Fruit fly (Drosophila melanogaster) whole organism, wandering third instar larva: Measurements from ENCODE around the gene Vps8.

ENCODE experiments used
- Abd-B ChIP-seq: fragments of >200 bp; optimal IDR thresholded peaks from 2 replicates; lab custom pipeline; 2017; ENCODE audit warnings: missing biosample characterization, missing genetic modification characterization
- CG32264 ChIP-seq: fragments of 200-800 bp; sonication (Bioruptor generic); optimal IDR thresholded peaks from 2 replicates; lab custom pipeline; 2016; ENCODE audit warnings: missing biosample characterization, missing genetic modification characterization
- CG9705 ChIP-seq: fragments of 200-800 bp; sonication (Bioruptor generic); optimal IDR thresholded peaks from 2 replicates; lab custom pipeline; 2018; ENCODE audit warnings: missing biosample characterization, mild to moderate bottlenecking, missing genetic modification characterization
- CrebA ChIP-seq: fragments of 200-800 bp; sonication (Bioruptor generic); optimal IDR thresholded peaks from 2 replicates; lab custom pipeline; 2016; ENCODE audit warnings: missing biosample characterization, mild to moderate bottlenecking, missing genetic modification characterization, borderline replicate concordance
- Dfd ChIP-seq: fragments of >200 bp; optimal IDR thresholded peaks from 2 replicates; lab custom pipeline; 2017; ENCODE audit warnings: missing biosample characterization, missing genetic modification characterization
- Dif ChIP-seq: fragments of 200-275, 200-300 bp; sonication (Bioruptor generic); optimal IDR thresholded peaks from 2 replicates; lab custom pipeline; 2018; ENCODE audit warnings: missing biosample characterization, missing genetic modification characterization; ENCODE audit not compliant: partially characterized antibody
- GATAd ChIP-seq: sonication (Bioruptor generic); optimal IDR thresholded peaks from 2 replicates; lab custom pipeline; 2016; ENCODE audit warnings: missing biosample characterization, missing genetic modification characterization
- HLH106 ChIP-seq: fragments of 200-800 bp; optimal IDR thresholded peaks from 3 replicates; lab custom pipeline; 2019; ENCODE audit warnings: missing biosample characterization, mild to moderate bottlenecking, missing genetic modification characterization, moderate library complexity
- Hnf4 ChIP-seq: fragments of 200-800 bp; sonication (Bioruptor generic); optimal IDR thresholded peaks from 2 replicates; lab custom pipeline; 2016; ENCODE audit warnings: missing biosample characterization, mild to moderate bottlenecking, missing genetic modification characterization
- Hr78 ChIP-seq: fragments of >200 bp; optimal IDR thresholded peaks from 2 replicates; lab custom pipeline; 2017; ENCODE audit warnings: missing biosample characterization, missing genetic modification characterization
- Hr83 ChIP-seq: fragments of 200-300 bp; sonication (Bioruptor generic); optimal IDR thresholded peaks from 2 replicates; lab custom pipeline; 2016; ENCODE audit warnings: missing biosample characterization, mild to moderate bottlenecking, missing genetic modification characterization, moderate library complexity; ENCODE audit not compliant: poor library complexity, severe bottlenecking
- Jra ChIP-seq: sonication (Bioruptor generic); optimal IDR thresholded peaks from 2 replicates; lab custom pipeline; 2016; ENCODE audit warnings: missing biosample characterization, missing genetic modification characterization
- Mio ChIP-seq: sonication (Bioruptor generic); optimal IDR thresholded peaks from 2 replicates; lab custom pipeline; 2016; ENCODE audit warnings: missing biosample characterization, missing genetic modification characterization
- Myc ChIP-seq: fragments of >200 bp; optimal IDR thresholded peaks from 2 replicates; lab custom pipeline; 2017
- N ChIP-seq: fragments of >200 bp; optimal IDR thresholded peaks from 2 replicates; lab custom pipeline; 2018; ENCODE audit warnings: missing biosample characterization, missing external identifiers, missing genetic modification characterization
- OdsH ChIP-seq: fragments of 200-800 bp; sonication (Bioruptor generic); optimal IDR thresholded peaks from 2 replicates; lab custom pipeline; 2016; ENCODE audit warnings: missing biosample characterization, mild to moderate bottlenecking, missing genetic modification characterization
- Rel ChIP-seq, 2 experiments: fragments of 200-800 bp; sonication (Bioruptor generic) in 1 of 2; optimal IDR thresholded peaks; 2 replicates in 1 of 2; 3 replicates in 1 of 2; lab custom pipeline; 2016 to 2019; ENCODE audit warnings: mild to moderate bottlenecking in 2 of 2, missing biosample characterization in 2 of 2, missing genetic modification characterization in 2 of 2, moderate library complexity in 1 of 2
- Sp1 ChIP-seq: fragments of 200-800 bp; sonication (Bioruptor generic); optimal IDR thresholded peaks from 3 replicates; lab custom pipeline; 2019; ENCODE audit warnings: missing biosample characterization, mild to moderate bottlenecking, missing genetic modification characterization, moderate library complexity
- Vsx2 ChIP-seq: fragments of 200-300, 225-300 bp; sonication (Bioruptor generic); optimal IDR thresholded peaks from 2 replicates; lab custom pipeline; 2018; ENCODE audit warnings: missing biosample characterization, missing genetic modification characterization; ENCODE audit not compliant: partially characterized antibody
- br ChIP-seq: fragments of 200-800 bp; sonication (Bioruptor generic); optimal IDR thresholded peaks from 2 replicates; lab custom pipeline; 2016; ENCODE audit warnings: missing biosample characterization, missing genetic modification characterization
- brk ChIP-seq: fragments of 200-800 bp; sonication (Bioruptor generic); optimal IDR thresholded peaks from 2 replicates; lab custom pipeline; 2016; ENCODE audit warnings: missing biosample characterization, mild to moderate bottlenecking, missing genetic modification characterization
- dl ChIP-seq, 2 experiments: fragments of 175-275, 200-275 bp in 1 of 2; fragments of 200-275 bp in 1 of 2; sonication (Bioruptor generic); optimal IDR thresholded peaks; lab custom pipeline; 2018; ENCODE audit warnings: mild to moderate bottlenecking in 2 of 2, missing biosample characterization in 2 of 2, missing genetic modification characterization in 2 of 2, moderate library complexity in 2 of 2; ENCODE audit not compliant: partially characterized antibody in 2 of 2, insufficient read depth in 1 of 2
- dmrt93B ChIP-seq: fragments of 200-800 bp; sonication (Bioruptor generic); optimal IDR thresholded peaks from 2 replicates; lab custom pipeline; 2018; ENCODE audit warnings: missing biosample characterization, mild to moderate bottlenecking, missing genetic modification characterization
- dsf ChIP-seq: sonication (Bioruptor generic); optimal IDR thresholded peaks from 2 replicates; lab custom pipeline; 2016; ENCODE audit warnings: missing biosample characterization, missing genetic modification characterization, borderline replicate concordance
- ey ChIP-seq: fragments of 200-800 bp; sonication (Bioruptor generic); optimal IDR thresholded peaks from 2 replicates; lab custom pipeline; 2016; ENCODE audit warnings: missing biosample characterization, missing genetic modification characterization
- foxo ChIP-seq, 2 experiments: fragments of 200-800 bp; sonication (Bioruptor generic); optimal IDR thresholded peaks; 2 replicates in 1 of 2; 3 replicates in 1 of 2; lab custom pipeline; 2016 to 2017; ENCODE audit warnings: missing biosample characterization in 2 of 2, missing genetic modification characterization in 2 of 2
- fru ChIP-seq: fragments of 200-800 bp; sonication (Bioruptor generic); optimal IDR thresholded peaks from 3 replicates; lab custom pipeline; 2016; ENCODE audit warnings: missing biosample characterization, mild to moderate bottlenecking, missing genetic modification characterization
- h ChIP-seq: fragments of 200-800 bp; sonication (Bioruptor generic); optimal IDR thresholded peaks from 3 replicates; lab custom pipeline; 2016; ENCODE audit warnings: missing biosample characterization, mild to moderate bottlenecking, missing genetic modification characterization
- jim ChIP-seq: fragments of 175-275, 200-325 bp; sonication (Bioruptor generic); optimal IDR thresholded peaks from 2 replicates; lab custom pipeline; 2016; ENCODE audit warnings: missing biosample characterization, mild to moderate bottlenecking, missing genetic modification characterization
- lola ChIP-seq: fragments of >200 bp; optimal IDR thresholded peaks from 2 replicates; lab custom pipeline; 2017; ENCODE audit warnings: missing biosample characterization, missing genetic modification characterization
- pan ChIP-seq: fragments of >200 bp; optimal IDR thresholded peaks from 2 replicates; lab custom pipeline; 2017
- psq ChIP-seq: fragments of 200-800 bp; sonication (Bioruptor generic); optimal IDR thresholded peaks from 3 replicates; lab custom pipeline; 2017; ENCODE audit warnings: missing biosample characterization, mild to moderate bottlenecking, missing genetic modification characterization, moderate library complexity
- rgr ChIP-seq: fragments of 200-800 bp; sonication (Bioruptor generic); optimal IDR thresholded peaks from 3 replicates; lab custom pipeline; 2016; ENCODE audit warnings: missing biosample characterization, mild to moderate bottlenecking, missing genetic modification characterization
- sage ChIP-seq: fragments of 200-800 bp; sonication (Bioruptor generic); optimal IDR thresholded peaks from 2 replicates; lab custom pipeline; 2016; ENCODE audit warnings: missing biosample characterization, mild to moderate bottlenecking, missing genetic modification characterization
- sv ChIP-seq: fragments of 200-800 bp; sonication (Bioruptor generic); optimal IDR thresholded peaks from 3 replicates; lab custom pipeline; 2016; ENCODE audit warnings: missing biosample characterization, missing genetic modification characterization
- tai ChIP-seq: sonication (Bioruptor generic); optimal IDR thresholded peaks from 2 replicates; lab custom pipeline; 2016; ENCODE audit warnings: missing biosample characterization, missing genetic modification characterization
- usp ChIP-seq: fragments of >200 bp; optimal IDR thresholded peaks from 2 replicates; lab custom pipeline; 2017; ENCODE audit warnings: missing biosample characterization, missing genetic modification characterization
- woc ChIP-seq: sonication (Bioruptor generic); optimal IDR thresholded peaks from 2 replicates; lab custom pipeline; 2016; ENCODE audit warnings: missing biosample characterization, mild to moderate bottlenecking, missing genetic modification characterization

Gene Vps8

dm6 chr3L:6488405-6488804 is 6.7 kb downstream of the Vps8 start, which contains the start of the genes CG10147 and Bulli:
CG10147 (minus strand) TSS chr3L:6488424.
Bulli (plus strand) TSS chr3L:6488681.
- TF ChIP-seq Dif (no peak), Hnf4 (peak; percentile 96), rgr (GFP tag; lab: Kevin White, UChicago) (peak; percentile 98), foxo (GFP tag; optimal IDR thresholded peaks at IDR 0.05; lab: Kevin White, UChicago) (peak; percentile 65 to 96), Hr78 (GFP tag; lab: Kevin White, UChicago) (no peak), Abd-B (GFP tag; lab: Kevin White, UChicago) (no peak), jim (GFP tag; lab: Kevin White, UChicago) (peak; percentile 67), CrebA (no peak), GATAd (peak; percentile 93), h (peak; percentile 98), dl (GFP tag; optimal IDR thresholded peaks at IDR 0.05; lab: Kevin White, UChicago; ENCODE audit: insufficient read depth in 1 of 2, partially characterized antibody in 2 of 2) (no peak), ey (peak; percentile 94), sv (GFP tag; lab: Kevin White, UChicago) (peak; percentile 99), Rel (GFP tag; optimal IDR thresholded peaks at IDR 0.05; lab: Kevin White, UChicago) (no peak), Rel (tag; optimal IDR thresholded peaks at IDR 0.05; lab: Kevin White, UChicago) (peak; percentile 82), dsf (GFP tag; lab: Kevin White, UChicago) (peak; percentile 96), CG9705 (GFP tag; lab: Kevin White, UChicago) (peak; percentile 93), lola (GFP tag; lab: Kevin White, UChicago) (no peak), usp (GFP tag; lab: Kevin White, UChicago) (no peak), fru (GFP tag; lab: Kevin White, UChicago) (peak; percentile 91), Jra (GFP tag; lab: Kevin White, UChicago) (peak; percentile 92), psq (GFP tag; lab: Kevin White, UChicago) (peak; percentile 95), Hr83 (GFP tag; lab: Kevin White, UChicago) (peak; percentile 89), Myc (lab: Kevin White, UChicago) (no peak), pan (lab: Kevin White, UChicago) (no peak), Mio (GFP tag; lab: Kevin White, UChicago) (peak; percentile 61), OdsH (GFP tag; lab: Kevin White, UChicago) (peak; percentile 96), tai (no peak), dmrt93B (GFP tag; lab: Kevin White, UChicago) (peak; percentile 97), br (peak; percentile 93), Sp1 (GFP tag; lab: Kevin White, UChicago) (peak; percentile 94), Vsx2 (no peak), CG32264 (GFP tag; lab: Kevin White, UChicago) (peak; percentile 82), brk (GFP tag; lab: Kevin White, UChicago) (peak; percentile 97), sage (peak; percentile 94), woc (GFP tag; lab: Kevin White, UChicago) (peak; percentile 94), HLH106 (peak; percentile 98), N (no peak), Dfd (GFP tag; lab: Kevin White, UChicago) (no peak)
- TF ChIP-seq, all 38 proteins: peak for 25

- TF ChIP-seq foxo (GFP tag; optimal IDR thresholded peaks at IDR 0.05; lab: Kevin White, UChicago) (peak in 1 of 2 experiments; percentile 3), br (peak; percentile 20), Jra (GFP tag; lab: Kevin White, UChicago) (no peak), fru (GFP tag; lab: Kevin White, UChicago) (peak; percentile 23)
Observed at dm6 chr3L:6482838-6483237, 12.3 kb downstream of the Vps8 start.

dm6 chr3L:6471820-6472219 is 23.3 kb downstream of the Vps8 start:
- TF ChIP-seq fru (GFP tag; lab: Kevin White, UChicago) = peak; percentile 50
- peak; percentile 28 for TF ChIP-seq br
- TF ChIP-seq Hr78 (GFP tag; lab: Kevin White, UChicago) = no peak
- peak; percentile 71 for TF ChIP-seq ey
- TF ChIP-seq Hnf4 = peak; percentile 37
- peak; percentile 61 for TF ChIP-seq HLH106
- TF ChIP-seq woc (GFP tag; lab: Kevin White, UChicago) = peak; percentile 56
- peak; percentile 56 for TF ChIP-seq h
- TF ChIP-seq tai = peak; percentile 29
- peak; percentile 64 for TF ChIP-seq rgr (GFP tag; lab: Kevin White, UChicago)
- peak in 1 of 2 experiments; percentile 55 for TF ChIP-seq foxo (GFP tag; optimal IDR thresholded peaks at IDR 0.05; lab: Kevin White, UChicago)
- TF ChIP-seq Sp1 (GFP tag; lab: Kevin White, UChicago) = peak; percentile 31
- TF ChIP-seq sage = no peak
- TF ChIP-seq Dif = no peak
- peak; percentile 59 for TF ChIP-seq OdsH (GFP tag; lab: Kevin White, UChicago)
- TF ChIP-seq psq (GFP tag; lab: Kevin White, UChicago) = peak; percentile 41
